Worm (Caenorhabditis elegans) whole organism, L2 larva: ENCODE measurements around the gene H03G16.1.

Source experiments
- ZK546.5 ChIP-seq: sonication (generic microtip); optimal IDR thresholded peaks from 2 replicates; lab custom pipeline; 2017; ENCODE audit warnings: missing biosample characterization, missing genetic modification characterization
- alr-1 ChIP-seq: fragments of 150-350 bp; optimal IDR thresholded peaks from 2 replicates; lab custom pipeline; 2014; ENCODE audit warnings: missing biosample characterization, missing genetic modification characterization
- ama-1 ChIP-seq: fragments of 150-350 bp; optimal IDR thresholded peaks from 2 replicates; lab custom pipeline; 2018; ENCODE audit warnings: inconsistent platforms
- elt-3 ChIP-seq: sonication (generic microtip); optimal IDR thresholded peaks from 2 replicates; lab custom pipeline; 2017; ENCODE audit warnings: missing biosample characterization, missing genetic modification characterization
- mdl-1 ChIP-seq, 2 experiments: fragments of 150-350 bp in 1 of 2; sonication (generic microtip) in 1 of 2; optimal IDR thresholded peaks; 2 replicates each; lab custom pipeline; 2017; ENCODE audit warnings: missing biosample characterization in 2 of 2, missing genetic modification characterization in 2 of 2
- unc-39 ChIP-seq: fragments of 150-350 bp; optimal IDR thresholded peaks from 2 replicates; lab custom pipeline; 2014; ENCODE audit warnings: missing biosample characterization, missing genetic modification characterization
- unc-62 ChIP-seq: fragments of 150-350 bp; optimal IDR thresholded peaks from 2 replicates; lab custom pipeline; 2014; ENCODE audit warnings: missing biosample characterization, missing genetic modification reagents, missing genetic modification characterization
- zag-1 ChIP-seq: fragments of 150-350 bp; optimal IDR thresholded peaks from 2 replicates; lab custom pipeline; 2014; ENCODE audit warnings: missing biosample characterization, missing genetic modification characterization

ce11 chrX:15100369-15100963, 46.8 kb downstream of the H03G16.1 start, which contains the start of gene dhhc-1:
- no peak for TF ChIP-seq unc-62 (GFP tag; lab: Kevin White, UChicago)
- no peak for TF ChIP-seq ZK546.5 (tag; lab: Kevin White, UChicago)
- no peak for TF ChIP-seq elt-3
- no peak for TF ChIP-seq mdl-1 (tag; optimal IDR thresholded peaks at IDR 0.05; lab: Kevin White, UChicago)
- TF ChIP-seq zag-1 (tag; lab: Kevin White, UChicago) = no peak
- TF ChIP-seq ama-1 (lab: Kevin White, UChicago) = no peak
- no peak for TF ChIP-seq alr-1 (tag; lab: Kevin White, UChicago)
- TF ChIP-seq unc-39 (tag; lab: Kevin White, UChicago) = no peak
